Worm (Caenorhabditis elegans) whole organism, late embryonic: ENCODE data around the gene F36H1.3.

Experiments
- elt-2 ChIP-seq: sonication (generic microtip); optimal IDR thresholded peaks from 2 replicates; lab custom pipeline; 2016; ENCODE audit warnings: missing genetic modification reagents, missing genetic modification characterization, missing compliant biosample characterization
- fkh-10 ChIP-seq: fragments of 150-350 bp; optimal IDR thresholded peaks from 2 replicates; lab custom pipeline; 2014; ENCODE audit warnings: missing biosample characterization, missing genetic modification reagents, missing genetic modification characterization
- hlh-8 ChIP-seq: sonication (generic microtip); optimal IDR thresholded peaks from 2 replicates; lab custom pipeline; 2016; ENCODE audit warnings: missing genotype, missing genetic modification characterization, missing compliant biosample characterization
- sox-4 ChIP-seq: sonication (generic microtip); optimal IDR thresholded peaks from 2 replicates; lab custom pipeline; 2017; ENCODE audit warnings: mild to moderate bottlenecking, missing genetic modification characterization, inconsistent platforms, missing compliant biosample characterization
- unc-86 ChIP-seq: sonication (generic microtip); optimal IDR thresholded peaks from 2 replicates; lab custom pipeline; 2016; ENCODE audit warnings: missing genetic modification characterization, missing compliant biosample characterization

DNA sequence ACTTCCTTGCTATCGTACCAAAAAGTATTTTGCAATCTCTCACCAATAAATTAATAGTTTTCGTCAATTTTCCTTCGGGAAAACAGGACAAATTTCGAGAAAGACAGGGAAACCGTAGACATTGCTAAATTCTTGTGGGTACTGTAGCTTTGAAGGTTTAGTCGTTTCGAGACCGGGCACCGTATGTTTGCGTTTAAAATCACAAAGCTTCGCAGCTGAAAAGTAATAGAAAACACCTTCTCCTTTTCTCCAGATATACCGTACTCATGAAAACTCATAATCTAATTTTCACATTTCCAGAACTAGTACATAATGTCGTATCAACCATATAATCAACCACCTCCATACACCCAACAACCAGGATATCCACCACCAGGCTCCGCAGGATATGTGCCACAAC, 40.9 kb upstream of the F36H1.3 start, which contains the start of gene F13H10.6:
- TF ChIP-seq unc-86 (no peak), fkh-10 (no peak), elt-2 (no peak), hlh-8 (tag; lab: Kevin White, UChicago) (no peak), sox-4 (tag; lab: Kevin White, UChicago) (no peak)
